Worm (Caenorhabditis elegans): ENCODE data around the gene F35D2.6.

Gene F35D2.6

DNA sequence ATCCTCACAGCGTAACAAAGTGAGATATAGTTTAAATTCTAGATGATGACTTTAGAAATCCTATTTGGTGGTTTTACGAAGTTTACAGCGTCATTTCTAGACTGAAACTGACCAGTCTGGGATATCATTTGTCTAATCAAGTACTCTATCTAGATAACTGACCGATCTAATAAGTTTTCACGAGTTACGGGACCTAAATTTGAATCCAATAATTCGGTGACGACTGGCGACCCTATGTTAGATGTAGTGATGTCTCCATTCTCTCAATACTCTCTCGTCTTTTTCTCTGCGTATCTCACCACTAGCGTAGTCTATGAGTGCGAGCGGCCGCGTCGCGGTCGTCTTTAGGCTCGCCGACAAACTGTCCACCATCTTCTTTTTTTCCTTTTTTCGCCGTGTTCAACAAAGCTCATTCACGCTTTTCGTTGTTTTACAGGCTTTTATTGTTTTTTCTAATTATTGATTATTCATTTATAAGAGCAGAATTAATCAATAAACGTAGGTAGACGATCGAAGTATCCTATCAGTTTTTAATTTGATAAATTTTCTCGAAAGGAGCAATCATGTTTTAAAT is 37.9 kb downstream of the F35D2.6 start:
- TF ChIP-seq unc-39 (tag; optimal IDR thresholded peaks at IDR 0.05) (no peak), ceh-28 (tag; optimal IDR thresholded peaks at IDR 0.05) (peak; percentile 56), elt-2 (tag; optimal IDR thresholded peaks at IDR 0.05) (peak; percentile 15), ama-1 (optimal IDR thresholded peaks at IDR 0.05) (peak; percentile 69), hmg-11 (tag; optimal IDR thresholded peaks at IDR 0.05) (peak; percentile 66), nhr-25 (tag; optimal IDR thresholded peaks at IDR 0.05) (no peak), pha-4 (tag; optimal IDR thresholded peaks at IDR 0.05) (peak; percentile 47), nfya-1 (tag; optimal IDR thresholded peaks at IDR 0.05; ENCODE audit: insufficient read depth) (peak; percentile 53), nhr-23 (tag; optimal IDR thresholded peaks at IDR 0.05) (peak; percentile 5), R02D3.7 (tag; optimal IDR thresholded peaks at IDR 0.05) (peak; percentile 7), nhr-11 (tag; optimal IDR thresholded peaks at IDR 0.05) (no peak)

DNA sequence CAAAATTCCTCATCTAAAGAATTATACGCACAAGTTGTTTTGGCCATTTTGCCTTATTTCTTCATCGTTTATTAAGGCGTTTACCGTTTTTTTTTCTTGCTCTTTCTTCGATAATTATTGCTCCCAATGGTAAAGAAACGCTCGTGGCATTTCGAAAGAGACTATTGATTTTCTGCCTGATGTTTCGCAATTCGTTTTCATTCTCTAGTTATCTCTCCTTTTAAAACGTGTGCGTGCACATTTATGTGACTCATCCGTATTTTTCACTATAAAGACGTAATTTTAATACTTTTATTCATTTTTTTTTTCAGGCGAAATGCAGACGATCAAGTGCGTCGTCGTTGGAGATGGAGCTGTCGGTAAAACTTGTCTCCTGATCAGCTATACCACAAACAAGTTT is 38.6 kb downstream of the F35D2.6 start, which contains the start of gene cdc-42:
cdc-42 (plus strand) TSS at position 312 of the 400 bp plus-strand sequence.
- peak; percentile 16 for TF ChIP-seq ama-1 (optimal IDR thresholded peaks at IDR 0.05)
- TF ChIP-seq jun-1 (tag; optimal IDR thresholded peaks at IDR 0.05), result no peak

DNA sequence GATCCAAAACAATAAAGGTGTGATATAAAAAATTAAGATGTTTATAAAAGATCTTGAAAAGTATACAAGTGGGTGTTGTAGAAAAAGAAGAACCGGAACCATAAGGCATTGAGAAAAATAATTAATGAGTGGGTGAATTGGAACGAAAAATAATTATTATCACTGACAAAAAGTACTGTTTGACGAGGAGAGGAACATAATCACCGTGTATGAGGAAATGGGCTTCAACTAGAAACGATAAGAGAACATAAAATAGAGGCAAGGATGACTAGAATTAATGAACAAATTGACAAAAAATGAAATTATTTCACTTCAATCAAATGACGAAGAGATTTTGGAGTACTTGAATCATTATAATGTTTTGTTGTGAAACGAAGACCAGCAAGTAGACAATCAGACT is 40.7 kb downstream of the F35D2.6 start:
- TF ChIP-seq pha-4 (tag; optimal IDR thresholded peaks at IDR 0.05), result peak; percentile 5
- TF ChIP-seq egl-5 (tag; optimal IDR thresholded peaks at IDR 0.05), result no peak
- TF ChIP-seq nhr-11 (tag; optimal IDR thresholded peaks at IDR 0.05), result no peak
- TF ChIP-seq elt-3 (tag; optimal IDR thresholded peaks at IDR 0.05), result no peak
- no peak for TF ChIP-seq nhr-67 (tag; optimal IDR thresholded peaks at IDR 0.05)
- no peak for TF ChIP-seq daf-12 (tag; optimal IDR thresholded peaks at IDR 0.05)
- TF ChIP-seq egl-27 (tag; optimal IDR thresholded peaks at IDR 0.05), result no peak
- no peak for TF ChIP-seq mdl-1 (tag; optimal IDR thresholded peaks at IDR 0.05)
- no peak for TF ChIP-seq fkh-10 (GFP tag; optimal IDR thresholded peaks at IDR 0.05)
- TF ChIP-seq nhr-237 (tag; optimal IDR thresholded peaks at IDR 0.05), result no peak
- no peak for TF ChIP-seq ceh-82 (tag; optimal IDR thresholded peaks at IDR 0.05)
- TF ChIP-seq lsy-12 (tag; optimal IDR thresholded peaks at IDR 0.05), result no peak
- no peak for TF ChIP-seq nfya-1 (tag; optimal IDR thresholded peaks at IDR 0.05; ENCODE audit: insufficient read depth)
- no peak for TF ChIP-seq lin-15B (tag; optimal IDR thresholded peaks at IDR 0.05)
- TF ChIP-seq fkh-2 (tag; optimal IDR thresholded peaks at IDR 0.05), result no peak
- TF ChIP-seq nhr-77 (tag; optimal IDR thresholded peaks at IDR 0.05), result no peak
- TF ChIP-seq nhr-12 (tag; optimal IDR thresholded peaks at IDR 0.05), result no peak
- peak; percentile 37 for TF ChIP-seq elt-2 (tag; optimal IDR thresholded peaks at IDR 0.05)
- peak; percentile 52 for TF ChIP-seq pqm-1 (tag; optimal IDR thresholded peaks at IDR 0.05)
- no peak for TF ChIP-seq eor-1 (tag; optimal IDR thresholded peaks at IDR 0.05)
- no peak for TF ChIP-seq sea-2 (GFP tag; optimal IDR thresholded peaks at IDR 0.05)
- no peak for TF ChIP-seq ceh-16 (tag; optimal IDR thresholded peaks at IDR 0.05)
- no peak for TF ChIP-seq aly-2 (tag; optimal IDR thresholded peaks at IDR 0.05)

DNA sequence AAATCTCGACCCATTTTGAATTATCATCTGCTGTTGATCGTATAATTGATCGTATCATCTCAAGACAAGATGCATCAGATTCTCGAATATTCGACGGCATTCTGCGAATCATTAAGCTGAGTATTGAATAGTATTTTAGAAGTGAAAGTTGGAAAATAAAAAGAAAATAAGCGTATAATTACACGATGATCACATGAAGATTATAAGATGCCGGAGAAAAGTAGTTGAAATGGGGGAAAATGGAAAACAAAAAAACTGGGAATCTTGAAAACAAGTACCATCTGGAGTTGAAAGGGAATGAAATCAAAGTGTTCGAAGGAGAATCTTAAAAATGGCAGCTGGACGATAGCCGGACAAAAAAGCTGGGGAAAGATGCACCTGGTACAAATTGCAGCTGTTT is 42.9 kb downstream of the F35D2.6 start, which contains the start of gene R07G3.8:
R07G3.8 (minus strand) TSS at position 101 of the 400 bp plus-strand sequence.
- TF ChIP-seq zag-1 (tag; optimal IDR thresholded peaks at IDR 0.05) (no peak), lsy-12 (tag; optimal IDR thresholded peaks at IDR 0.05) (no peak), fkh-10 (GFP tag; optimal IDR thresholded peaks at IDR 0.05) (no peak), elt-1 (tag; optimal IDR thresholded peaks at IDR 0.05) (no peak), hmg-11 (tag; optimal IDR thresholded peaks at IDR 0.05) (no peak), ceh-9 (tag; optimal IDR thresholded peaks at IDR 0.05) (no peak), nhr-23 (tag; optimal IDR thresholded peaks at IDR 0.05) (no peak), lin-39 (tag; optimal IDR thresholded peaks at IDR 0.05) (no peak), egl-27 (tag; optimal IDR thresholded peaks at IDR 0.05) (no peak), tbx-2 (tag; optimal IDR thresholded peaks at IDR 0.05) (no peak), eor-1 (tag; optimal IDR thresholded peaks at IDR 0.05) (no peak), nhr-12 (tag; optimal IDR thresholded peaks at IDR 0.05) (no peak), R02D3.7 (tag; optimal IDR thresholded peaks at IDR 0.05) (no peak)

Data from whole organism, L3 larva.